Worm (Caenorhabditis elegans): ENCODE results near the gene ptp-1.

ce11 chrIII:3644075-3644474 is 53.6 kb downstream of the ptp-1 start, which contains the start of gene unc-93:
- TF ChIP-seq ref-1 (GFP tag; conservative IDR thresholded peaks at IDR 0.05) (no peak), klf-2 (GFP tag; conservative IDR thresholded peaks at IDR 0.05) (no peak), flt-1 (GFP tag; IDR thresholded peaks at IDR 0.05) (no peak), T22C8.4 (GFP tag; IDR thresholded peaks at IDR 0.05) (no peak), ztf-29 (GFP tag; IDR thresholded peaks at IDR 0.05) (no peak), tab-1 (GFP tag; IDR thresholded peaks at IDR 0.05) (no peak), med-1 (GFP tag; optimal IDR thresholded peaks at IDR 0.05; ENCODE audit: insufficient read depth) (no peak)

Data from whole organism, midembryonic.